Worm (Caenorhabditis elegans) whole organism, L1 larva: Measurements from ENCODE around the gene R02D3.8.

Experiments used
- C16A3.4 ChIP-seq: fragments of 150-350 bp; optimal IDR thresholded peaks from 2 replicates; lab custom pipeline; 2014; ENCODE audit warnings: missing biosample characterization, missing genetic modification characterization
- C34B4.2 ChIP-seq: sonication (generic microtip); optimal IDR thresholded peaks from 2 replicates; lab custom pipeline; 2017; ENCODE audit warnings: mild to moderate bottlenecking, missing genetic modification characterization, missing compliant biosample characterization
- F16B12.6 ChIP-seq: fragments of 150-350 bp; optimal IDR thresholded peaks from 2 replicates; lab custom pipeline; 2014; ENCODE audit warnings: missing biosample characterization, missing genetic modification characterization
- aha-1 ChIP-seq: fragments of 150-350 bp; optimal IDR thresholded peaks from 2 replicates; lab custom pipeline; 2014; ENCODE audit warnings: missing biosample characterization, missing genetic modification characterization
- alr-1 ChIP-seq: fragments of 200-800 bp; sonication (Bioruptor generic); optimal IDR thresholded peaks from 2 replicates; lab custom pipeline; 2018; ENCODE audit warnings: borderline replicate concordance, mild to moderate bottlenecking, missing genetic modification characterization, missing compliant biosample characterization
- ama-1 ChIP-seq: fragments of 150-350 bp; optimal IDR thresholded peaks from 2 replicates; lab custom pipeline; 2014
- blmp-1 ChIP-seq: fragments of 150-350 bp; optimal IDR thresholded peaks from 2 replicates; lab custom pipeline; 2014; ENCODE audit warnings: missing biosample characterization, missing genetic modification characterization
- ceh-63 ChIP-seq: fragments of 200-800 bp; sonication (Bioruptor generic); optimal IDR thresholded peaks from 2 replicates; lab custom pipeline; 2018; ENCODE audit warnings: mild to moderate bottlenecking, missing genetic modification characterization, missing compliant biosample characterization
- ceh-82 ChIP-seq, 3 experiments: fragments of 150-350 bp in 1 of 3; sonication (generic microtip) in 2 of 3; optimal IDR thresholded peaks; 2 replicates each; lab custom pipeline; 2014 to 2017; ENCODE audit warnings: missing biosample characterization in 3 of 3, missing genetic modification characterization in 3 of 3
- ces-1 ChIP-seq: fragments of 150-350 bp; optimal IDR thresholded peaks from 2 replicates; lab custom pipeline; 2014; ENCODE audit warnings: missing biosample characterization, missing genetic modification reagents, missing genetic modification characterization
- dpl-1 ChIP-seq, 3 experiments: fragments of 150-350 bp in 2 of 3; sonication (generic microtip) in 1 of 3; optimal IDR thresholded peaks; 2 replicates each; lab custom pipeline; 2014 to 2017; ENCODE audit warnings: missing biosample characterization in 3 of 3, missing genetic modification characterization in 3 of 3, missing genetic modification reagents in 3 of 3
- efl-1 ChIP-seq, 4 experiments: fragments of 150-350 bp; optimal IDR thresholded peaks in 3 of 4; peaks in 1 of 4; 1 replicate in 1 of 4; 2 replicates in 3 of 4; lab custom pipeline; 2014; ENCODE audit warnings: missing biosample characterization in 2 of 4, missing genetic modification characterization in 2 of 4, missing genetic modification reagents in 2 of 4
- elt-2 ChIP-seq: sonication (generic microtip); optimal IDR thresholded peaks from 2 replicates; lab custom pipeline; 2016; ENCODE audit warnings: missing genetic modification characterization, mild to moderate bottlenecking, inconsistent platforms, missing compliant biosample characterization, missing genetic modification reagents
- elt-3 ChIP-seq, 6 experiments: fragments of 150-350 bp in 1 of 6; sonication (generic microtip); optimal IDR thresholded peaks; 2 replicates each; lab custom pipeline; 2017 to 2018; ENCODE audit warnings: missing biosample characterization in 6 of 6, missing genetic modification characterization in 6 of 6, inconsistent platforms in 1 of 6
- fkh-10 ChIP-seq: sonication (generic microtip); optimal IDR thresholded peaks from 2 replicates; lab custom pipeline; 2017; ENCODE audit warnings: missing biosample characterization, missing genetic modification reagents, missing genetic modification characterization
- fkh-4 ChIP-seq: sonication (generic microtip); optimal IDR thresholded peaks from 2 replicates; lab custom pipeline; 2016; ENCODE audit warnings: missing compliant biosample characterization, missing genetic modification characterization, borderline replicate concordance
- grh-1 ChIP-seq: fragments of 200-800 bp; sonication (Bioruptor generic); IDR thresholded peaks from 2 replicates; pipeline ENCODE4 v1.3.6; 2022; ENCODE audit warnings: missing genetic modification reagents, missing genetic modification characterization, missing compliant biosample characterization
- hpl-2 ChIP-seq: fragments of 150-350 bp; optimal IDR thresholded peaks from 2 replicates; lab custom pipeline; 2014; ENCODE audit warnings: missing biosample characterization, missing genetic modification reagents, missing genetic modification characterization
- isw-1 ChIP-seq: fragments of 200-800 bp; sonication (Bioruptor generic); IDR thresholded peaks from 2 replicates; pipeline ENCODE4 v1.3.6; 2022; ENCODE audit warnings: missing genetic modification characterization, missing compliant biosample characterization
- jun-1 ChIP-seq: fragments of 150-350 bp; optimal IDR thresholded peaks from 2 replicates; lab custom pipeline; 2014; ENCODE audit warnings: missing biosample characterization, missing genetic modification reagents, missing genetic modification characterization
- lin-13 ChIP-seq: fragments of 150-350 bp; optimal IDR thresholded peaks from 2 replicates; lab custom pipeline; 2014; ENCODE audit warnings: missing biosample characterization, missing genetic modification reagents, missing genetic modification characterization
- lin-14 ChIP-seq: fragments of 200-800 bp; sonication (Bioruptor generic); optimal IDR thresholded peaks from 2 replicates; lab custom pipeline; 2018; ENCODE audit warnings: mild to moderate bottlenecking, missing genetic modification characterization, moderate library complexity, missing compliant biosample characterization
- lin-35 ChIP-seq, 2 experiments: fragments of 150-350 bp; optimal IDR thresholded peaks; 2 replicates each; lab custom pipeline; 2014; ENCODE audit warnings: missing biosample characterization in 2 of 2, missing genetic modification characterization in 2 of 2, missing genetic modification reagents in 2 of 2
- lir-3 ChIP-seq: sonication (generic microtip); optimal IDR thresholded peaks from 2 replicates; lab custom pipeline; 2016; ENCODE audit warnings: mild to moderate bottlenecking, missing genetic modification characterization, moderate library complexity, missing compliant biosample characterization; ENCODE audit not compliant: poor library complexity
- mab-9 ChIP-seq: fragments of 200-800 bp; sonication (Bioruptor generic); IDR thresholded peaks from 2 replicates; pipeline ENCODE4 v1.3.6; 2022; ENCODE audit warnings: missing genetic modification reagents, missing genetic modification characterization, missing compliant biosample characterization
- mdl-1 ChIP-seq, 2 experiments: fragments of 150-350 bp; optimal IDR thresholded peaks; 2 replicates each; lab custom pipeline; 2014 to 2017; ENCODE audit warnings: missing biosample characterization in 2 of 2, missing genetic modification characterization in 2 of 2, inconsistent platforms in 1 of 2
- mef-2 ChIP-seq: fragments of 150-350 bp; optimal IDR thresholded peaks from 2 replicates; lab custom pipeline; 2014; ENCODE audit warnings: missing biosample characterization, missing genetic modification characterization
- nhr-19 ChIP-seq: fragments of 200-800 bp; sonication (Bioruptor generic); conservative IDR thresholded peaks from 2 replicates; pipeline ENCODE4 v1.3.6; 2022; ENCODE audit warnings: missing genetic modification characterization, missing compliant biosample characterization
- nhr-20 ChIP-seq: sonication (generic microtip); optimal IDR thresholded peaks from 2 replicates; lab custom pipeline; 2016; ENCODE audit warnings: mild to moderate bottlenecking, missing genetic modification characterization, missing compliant biosample characterization
- nhr-47 ChIP-seq: sonication (generic microtip); optimal IDR thresholded peaks from 2 replicates; lab custom pipeline; 2016; ENCODE audit warnings: mild to moderate bottlenecking, missing genetic modification characterization, moderate library complexity, missing compliant biosample characterization
- nhr-71 ChIP-seq: sonication (generic microtip); optimal IDR thresholded peaks from 2 replicates; lab custom pipeline; 2016; ENCODE audit warnings: mild to moderate bottlenecking, missing genetic modification characterization, moderate library complexity, missing compliant biosample characterization
- nhr-77 ChIP-seq: fragments of 150-350 bp; optimal IDR thresholded peaks from 2 replicates; lab custom pipeline; 2014; ENCODE audit warnings: missing biosample characterization, missing genetic modification characterization
- nhr-84 ChIP-seq: sonication (generic microtip); optimal IDR thresholded peaks from 2 replicates; lab custom pipeline; 2017; ENCODE audit warnings: missing biosample characterization, missing genetic modification characterization
- nhr-85 ChIP-seq: sonication (generic microtip); peaks from one replicate; lab custom pipeline; 2016; ENCODE audit warnings: missing genetic modification characterization, inconsistent platforms, missing compliant biosample characterization
- nhr-90 ChIP-seq: sonication (generic microtip); optimal IDR thresholded peaks from 2 replicates; lab custom pipeline; 2016; ENCODE audit warnings: mild to moderate bottlenecking, missing genetic modification characterization, missing compliant biosample characterization; ENCODE audit not compliant: poor library complexity
- pax-3 ChIP-seq: fragments of 200-800 bp; sonication (Bioruptor generic); optimal IDR thresholded peaks from 2 replicates; lab custom pipeline; 2018; ENCODE audit warnings: mild to moderate bottlenecking, missing genetic modification characterization, moderate library complexity, missing compliant biosample characterization
- skn-1 ChIP-seq: fragments of 150-350 bp; optimal IDR thresholded peaks from 2 replicates; lab custom pipeline; 2014; ENCODE audit warnings: missing biosample characterization, missing genetic modification characterization
- snpc-4 ChIP-seq: fragments of 150-350 bp; optimal IDR thresholded peaks from 2 replicates; lab custom pipeline; 2014; ENCODE audit warnings: missing biosample characterization, missing genetic modification characterization
- snu-23 ChIP-seq: sonication (generic microtip); optimal IDR thresholded peaks from 2 replicates; lab custom pipeline; 2016; ENCODE audit warnings: missing genetic modification characterization, missing compliant biosample characterization
- swsn-7 ChIP-seq: sonication (generic microtip); optimal IDR thresholded peaks from 2 replicates; lab custom pipeline; 2016; ENCODE audit warnings: missing genetic modification characterization, missing compliant biosample characterization
- tbx-2 ChIP-seq: sonication (generic microtip); optimal IDR thresholded peaks from 2 replicates; lab custom pipeline; 2016; ENCODE audit warnings: missing genetic modification characterization, missing compliant biosample characterization
- tlp-1 ChIP-seq: fragments of 150-350 bp; optimal IDR thresholded peaks from 2 replicates; lab custom pipeline; 2014; ENCODE audit warnings: missing biosample characterization, missing genetic modification characterization
- unc-62 ChIP-seq: fragments of 150-350 bp; optimal IDR thresholded peaks from 2 replicates; lab custom pipeline; 2014; ENCODE audit warnings: missing biosample characterization, missing genetic modification reagents, missing genetic modification characterization

R02D3.8 gene

DNA sequence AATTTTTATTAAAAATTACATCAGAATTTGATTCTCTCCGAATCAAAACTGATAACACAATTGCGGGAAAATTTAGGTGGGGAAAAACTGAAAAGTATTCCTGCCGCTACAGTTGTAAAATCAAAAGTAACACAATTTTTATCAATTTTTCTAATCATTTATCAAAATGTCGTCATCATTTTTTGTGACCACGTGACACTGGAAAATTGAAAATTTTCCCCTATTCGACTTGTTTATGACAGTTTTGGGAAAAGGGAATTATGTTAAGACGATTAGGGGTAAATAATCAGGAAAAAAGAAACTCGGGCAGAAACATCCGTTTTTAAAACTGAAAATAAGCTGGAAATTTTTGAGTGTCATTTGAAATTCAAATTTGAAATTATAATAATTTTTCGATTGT, 39.8 kb upstream of the R02D3.8 start (continued):
- TF ChIP-seq elt-2 (tag; lab: Kevin White, UChicago) (peak; percentile 94), skn-1 (tag; lab: Kevin White, UChicago) (no peak), alr-1 (tag; lab: Kevin White, UChicago) (no peak), efl-1 (optimal IDR thresholded peaks at IDR 0.05; lab: Kevin White, UChicago) (no peak), efl-1 (GFP tag; optimal IDR thresholded peaks at IDR 0.05 in 1 of 2; lab: Kevin White, UChicago) (peak in 1 of 2 experiments; percentile 35)

- TF ChIP-seq ces-1 (GFP tag; lab: Kevin White, UChicago): no peak
- no peak for TF ChIP-seq lir-3 (tag; lab: Kevin White, UChicago)
- no peak for TF ChIP-seq C34B4.2 (tag; lab: Kevin White, UChicago)
- TF ChIP-seq dpl-1 (GFP tag; optimal IDR thresholded peaks at IDR 0.05; lab: Kevin White, UChicago): peak in 1 of 3 experiments; percentile 49
- TF ChIP-seq jun-1 (tag; lab: Kevin White, UChicago): peak; percentile 20
- peak; percentile 2 for TF ChIP-seq nhr-47 (tag; lab: Kevin White, UChicago)
- peak; percentile 28 for TF ChIP-seq tbx-2 (tag; lab: Kevin White, UChicago)
- TF ChIP-seq nhr-19: peak; percentile 46; the same call in 1 of the 2 replicates
- no peak for TF ChIP-seq unc-62
- peak in 1 of 2 experiments; percentile 76 for TF ChIP-seq lin-35 (GFP tag; optimal IDR thresholded peaks at IDR 0.05; lab: Kevin White, UChicago)
- peak; percentile 34 for TF ChIP-seq snu-23 (GFP tag; lab: Kevin White, UChicago)
- TF ChIP-seq lin-14 (GFP tag; lab: Kevin White, UChicago): peak; percentile 46
- TF ChIP-seq nhr-90 (tag; lab: Kevin White, UChicago): peak; percentile 47
- TF ChIP-seq elt-3 (tag; optimal IDR thresholded peaks at IDR 0.05; lab: Kevin White, UChicago): peak in 2 of 6 experiments; percentile 37 to 45
- peak; percentile 70 for TF ChIP-seq nhr-20 (tag; lab: Kevin White, UChicago)
- TF ChIP-seq efl-1 (optimal IDR thresholded peaks at IDR 0.05; lab: Kevin White, UChicago): no peak
- TF ChIP-seq efl-1 (GFP tag; optimal IDR thresholded peaks at IDR 0.05 in 1 of 2; lab: Kevin White, UChicago): peak in 1 of 2 experiments; percentile 70
- TF ChIP-seq lin-13 (GFP tag; lab: Kevin White, UChicago): peak; percentile 1
- TF ChIP-seq elt-2 (tag; lab: Kevin White, UChicago): peak; percentile 81
- peak; percentile 18 for TF ChIP-seq pax-3 (tag; lab: Kevin White, UChicago)
- no peak for TF ChIP-seq mab-9 (GFP tag; lab: Robert Waterston, UW)
- TF ChIP-seq nhr-71 (tag; lab: Kevin White, UChicago): peak; percentile 70
- no peak for TF ChIP-seq nhr-84 (tag; lab: Kevin White, UChicago)
- TF ChIP-seq mdl-1 (tag; optimal IDR thresholded peaks at IDR 0.05; lab: Kevin White, UChicago): peak in 1 of 2 experiments; percentile 54
Measured at ce11 chrIV:295734-296201, 38.8 kb upstream of the R02D3.8 start.

- TF ChIP-seq jun-1 (tag; lab: Kevin White, UChicago) (no peak), fkh-4 (tag; lab: Kevin White, UChicago) (no peak), F16B12.6 (tag; lab: Kevin White, UChicago) (no peak), lin-14 (GFP tag; lab: Kevin White, UChicago) (peak; percentile 53), isw-1 (GFP tag; lab: Robert Waterston, UW) (no peak), tlp-1 (tag; lab: Kevin White, UChicago) (no peak), mef-2 (tag; lab: Kevin White, UChicago) (no peak), nhr-85 (tag; lab: Kevin White, UChicago) (peak; percentile 33), lin-35 (GFP tag; optimal IDR thresholded peaks at IDR 0.05; lab: Kevin White, UChicago) (no peak), nhr-20 (tag; lab: Kevin White, UChicago) (peak; percentile 29), ceh-63 (no peak), elt-2 (tag; lab: Kevin White, UChicago) (no peak), ama-1 (no peak), grh-1 (GFP tag; lab: Robert Waterston, UW) (no peak), mdl-1 (tag; optimal IDR thresholded peaks at IDR 0.05; lab: Kevin White, UChicago) (peak in 1 of 2 experiments; percentile 61), blmp-1 (peak; percentile 39), elt-3 (tag; optimal IDR thresholded peaks at IDR 0.05; lab: Kevin White, UChicago) (peak in 2 of 6 experiments; percentile 37 to 46), ceh-82 (tag; optimal IDR thresholded peaks at IDR 0.05; lab: Kevin White, UChicago) (no peak), C16A3.4 (tag; lab: Kevin White, UChicago) (no peak), fkh-10 (GFP tag; lab: Kevin White, UChicago) (no peak), nhr-77 (no peak), tbx-2 (tag; lab: Kevin White, UChicago) (peak; percentile 1), hpl-2 (GFP tag; lab: Kevin White, UChicago) (no peak), snu-23 (GFP tag; lab: Kevin White, UChicago) (peak; percentile 23), snpc-4 (tag; lab: Kevin White, UChicago) (no peak), nhr-71 (tag; lab: Kevin White, UChicago) (peak; percentile 38), dpl-1 (GFP tag; optimal IDR thresholded peaks at IDR 0.05; lab: Kevin White, UChicago) (peak in 1 of 3 experiments; percentile 3), aha-1 (tag; lab: Kevin White, UChicago) (no peak), nhr-19 (no peak; the same call in 1 of the 2 replicates), nhr-90 (tag; lab: Kevin White, UChicago) (peak; percentile 27), swsn-7 (no peak), efl-1 (optimal IDR thresholded peaks at IDR 0.05; lab: Kevin White, UChicago) (no peak), efl-1 (GFP tag; optimal IDR thresholded peaks at IDR 0.05 in 1 of 2; lab: Kevin White, UChicago) (no peak)
Measured at ce11 chrIV:294737-295136, 37.7 kb upstream of the R02D3.8 start.
